Worm (Caenorhabditis elegans) whole organism, L4 larva: ENCODE data around the gene scl-15.

Experiments used
- attf-4 ChIP-seq: sonication (generic microtip); optimal IDR thresholded peaks from 3 replicates; lab custom pipeline; 2017; ENCODE audit warnings: missing biosample characterization, missing genetic modification characterization
- nhr-28 ChIP-seq: fragments of 150-350 bp; optimal IDR thresholded peaks from 2 replicates; lab custom pipeline; 2014; ENCODE audit warnings: missing biosample characterization, missing genetic modification characterization
- unc-62 ChIP-seq, 3 experiments: fragments of 150-350 bp in 1 of 3; sonication (generic microtip); optimal IDR thresholded peaks in 2 of 3; peaks in 1 of 3; 1 replicate in 1 of 3; 2 replicates in 2 of 3; lab custom pipeline; 2014 to 2017; ENCODE audit warnings: missing biosample characterization in 3 of 3, missing genetic modification characterization in 3 of 3, missing genetic modification reagents in 3 of 3, missing genotype in 1 of 3
- zip-2 ChIP-seq: fragments of 150-350 bp; optimal IDR thresholded peaks from 2 replicates; lab custom pipeline; 2014; ENCODE audit warnings: missing biosample characterization, missing genetic modification characterization

DNA sequence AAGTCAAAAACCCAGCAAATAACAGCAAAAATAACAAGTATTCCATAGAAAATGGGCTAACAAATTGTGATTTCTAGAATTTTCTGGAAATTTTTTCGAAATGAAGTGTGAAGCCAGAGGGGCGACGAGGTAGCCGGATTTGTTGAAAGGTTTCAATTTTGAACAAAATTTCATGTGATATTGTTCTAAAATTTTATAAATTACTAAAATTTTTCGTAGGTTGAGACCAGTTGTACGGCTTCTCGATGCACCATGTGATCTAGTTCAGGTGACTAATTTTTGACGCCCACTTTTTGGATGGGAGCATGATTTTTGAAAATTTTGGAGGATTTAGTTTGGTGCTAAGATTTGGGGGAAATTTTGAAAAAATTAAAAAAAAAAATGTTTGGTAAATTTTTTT is 25.2 kb downstream of the scl-15 start, which contains the start of gene gcy-19:
- TF ChIP-seq attf-4 (tag; lab: Kevin White, UChicago) = no peak
- peak in 1 of 2 experiments; percentile 8 for TF ChIP-seq unc-62 (GFP tag; optimal IDR thresholded peaks at IDR 0.05 in 1 of 2; lab: Kevin White, UChicago)
- TF ChIP-seq unc-62 (tag; optimal IDR thresholded peaks at IDR 0.05; lab: Kevin White, UChicago) = no peak
- no peak for TF ChIP-seq zip-2 (tag; lab: Kevin White, UChicago)
- TF ChIP-seq nhr-28 (tag; lab: Kevin White, UChicago) = no peak
